Fruit fly (Drosophila melanogaster): ENCODE results near the gene CG1537.

Gene CG1537

dm6 chrX:11044456-11044855 lies 18.5 kb downstream of the CG1537 start, which contains the start of gene SmydA-4:
Gene SmydA-4 (plus strand): TSS chrX:11044756.
- TF ChIP-seq noc (tag; optimal IDR thresholded peaks at IDR 0.05), result no peak

DNA sequence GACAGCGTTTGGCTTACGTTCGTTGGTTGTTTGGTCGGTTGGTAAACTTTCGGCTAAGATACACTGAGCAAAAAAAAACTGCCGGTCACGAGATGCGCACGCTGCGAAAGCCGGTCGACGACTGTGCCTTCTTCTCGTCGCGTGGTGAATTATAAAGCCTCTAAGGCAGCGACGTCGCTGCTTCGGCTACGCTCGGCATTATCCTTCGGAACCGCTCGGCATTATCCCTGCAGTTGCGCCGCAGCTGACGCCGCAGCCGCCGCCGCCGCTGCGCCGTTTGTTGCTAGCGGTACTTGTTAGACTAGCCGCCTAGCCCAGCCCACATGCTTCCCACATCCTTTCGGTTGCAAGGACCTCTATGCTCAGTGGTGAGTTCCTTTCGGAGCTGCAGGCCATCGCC lies 23.2 kb downstream of the CG1537 start, which contains the start of gene vex:
vex (minus strand) TSS at position 114 of the 400 bp plus-strand sequence.
- TF ChIP-seq noc (tag; optimal IDR thresholded peaks at IDR 0.05), result no peak
